Fruit fly (Drosophila melanogaster) whole organism, pupa: ENCODE data around the gene Syx13.

Experiments
- CG10348 ChIP-seq: fragments of 200-800 bp; sonication (Bioruptor generic); IDR thresholded peaks from 2 replicates; pipeline ENCODE4 v1.3.6; 2022; ENCODE audit warnings: missing biosample characterization, missing genetic modification characterization
- CG12605 ChIP-seq: fragments of 200-800 bp; sonication (Bioruptor generic); IDR thresholded peaks from 2 replicates; pipeline ENCODE4 v1.3.6; 2022; ENCODE audit warnings: missing biosample characterization, missing genetic modification characterization
- CG13204 ChIP-seq: fragments of 200-800 bp; sonication (Bioruptor generic); optimal IDR thresholded peaks from 2 replicates; lab custom pipeline; 2018; ENCODE audit warnings: missing biosample characterization, mild to moderate bottlenecking, missing genetic modification characterization, moderate library complexity
- CG14655 ChIP-seq: fragments of 200-800 bp; sonication (Bioruptor generic); optimal IDR thresholded peaks from 3 replicates; lab custom pipeline; 2017; ENCODE audit warnings: mild to moderate bottlenecking, missing biosample characterization, missing genetic modification reagents, missing genetic modification characterization
- CG15710 ChIP-seq: fragments of 200-800 bp; sonication (Bioruptor generic); optimal IDR thresholded peaks from 2 replicates; lab custom pipeline; 2018; ENCODE audit warnings: missing biosample characterization, mild to moderate bottlenecking, missing genetic modification characterization, moderate library complexity
- CG17806 ChIP-seq: fragments of 200-800 bp; sonication (Bioruptor generic); optimal IDR thresholded peaks from 2 replicates; lab custom pipeline; 2018; ENCODE audit warnings: missing biosample characterization, mild to moderate bottlenecking, missing genetic modification characterization, moderate library complexity
- CG32121 ChIP-seq: fragments of 200-800 bp; sonication (Bioruptor generic); IDR thresholded peaks from 2 replicates; pipeline ENCODE4 v1.3.6; 2022; ENCODE audit warnings: missing biosample characterization, missing genetic modification characterization
- CG34367 ChIP-seq: fragments of 200-800 bp; sonication (Bioruptor generic); optimal IDR thresholded peaks from 2 replicates; lab custom pipeline; 2018; ENCODE audit warnings: missing biosample characterization, mild to moderate bottlenecking, missing genetic modification characterization
- CG4496 ChIP-seq: fragments of 200-800 bp; sonication (Bioruptor generic); IDR thresholded peaks from 3 replicates; pipeline ENCODE4 v1.3.6; 2022; ENCODE audit warnings: missing biosample characterization, missing genetic modification characterization
- CG8159 ChIP-seq: fragments of 200-800 bp; sonication (Bioruptor generic); optimal IDR thresholded peaks from 3 replicates; lab custom pipeline; 2018; ENCODE audit warnings: missing biosample characterization, mild to moderate bottlenecking, missing genetic modification characterization, moderate library complexity
- CG8301 ChIP-seq: fragments of 200-800 bp; sonication (Bioruptor generic); optimal IDR thresholded peaks from 2 replicates; lab custom pipeline; 2018; ENCODE audit warnings: missing biosample characterization, mild to moderate bottlenecking, missing genetic modification characterization
- CG9948 ChIP-seq: fragments of 200-800 bp; sonication (Bioruptor generic); optimal IDR thresholded peaks from 2 replicates; lab custom pipeline; 2018; ENCODE audit warnings: missing biosample characterization, mild to moderate bottlenecking, missing genetic modification characterization, moderate library complexity
- D1 ChIP-seq: fragments of 200-800 bp; sonication (Bioruptor generic); optimal IDR thresholded peaks from 2 replicates; lab custom pipeline; 2018; ENCODE audit warnings: missing biosample characterization, mild to moderate bottlenecking, missing genetic modification characterization, moderate library complexity
- EcR ChIP-seq: fragments of 200-800 bp; sonication (Bioruptor generic); optimal IDR thresholded peaks from 3 replicates; lab custom pipeline; 2019; ENCODE audit warnings: missing biosample characterization, missing genetic modification characterization, mild to moderate bottlenecking, moderate library complexity, missing genetic modification reagents
- Ets98B ChIP-seq: fragments of 200-800 bp; sonication (Bioruptor generic); IDR thresholded peaks from 2 replicates; pipeline ENCODE4 v1.3.6; 2022; ENCODE audit warnings: missing biosample characterization, missing genetic modification characterization
- Pif1A ChIP-seq: fragments of 200-800 bp; sonication (Bioruptor generic); optimal IDR thresholded peaks from 3 replicates; lab custom pipeline; 2016; ENCODE audit warnings: missing biosample characterization, missing genetic modification characterization
- Pif1B ChIP-seq: fragments of 200-800 bp; sonication (Bioruptor generic); optimal IDR thresholded peaks from 3 replicates; lab custom pipeline; 2016; ENCODE audit warnings: missing biosample characterization, missing genetic modification characterization
- Snoo ChIP-seq: fragments of 200-800 bp; sonication (Bioruptor generic); optimal IDR thresholded peaks from 3 replicates; lab custom pipeline; 2017; ENCODE audit warnings: missing biosample characterization, mild to moderate bottlenecking, missing genetic modification characterization, inconsistent platforms
- fd96Ca ChIP-seq: fragments of 200-800 bp; sonication (Bioruptor generic); IDR thresholded peaks from 3 replicates; pipeline ENCODE4 v1.3.6; 2022; ENCODE audit warnings: missing biosample characterization, missing genetic modification characterization
- gl ChIP-seq: fragments of 200-800 bp; sonication (Bioruptor generic); optimal IDR thresholded peaks from 2 replicates; lab custom pipeline; 2018; ENCODE audit warnings: missing biosample characterization, mild to moderate bottlenecking, missing genetic modification characterization
- rn ChIP-seq: fragments of 200-800 bp; sonication (Bioruptor generic); IDR thresholded peaks from 2 replicates; pipeline ENCODE4 v1.3.6; 2022; ENCODE audit warnings: missing biosample characterization, missing genetic modification characterization

Gene Syx13

dm6 chr3L:13021727-13022126 lies 22.5 kb upstream of the Syx13 start:
- TF ChIP-seq CG17806 (tag; lab: Kevin White, UChicago) (peak; percentile 11), CG4496 (peak; percentile 56; the same call in 1 of the 3 replicates), CG32121 (GFP tag; lab: Robert Waterston, UW) (no peak), EcR (GFP tag; lab: Kevin White, UChicago) (peak; percentile 13), Pif1B (GFP tag; lab: Kevin White, UChicago) (no peak), Pif1A (GFP tag; lab: Kevin White, UChicago) (peak; percentile 7), D1 (tag; lab: Kevin White, UChicago) (no peak), rn (GFP tag; lab: Robert Waterston, UW) (no peak), Snoo (tag; lab: Kevin White, UChicago) (peak; percentile 58)

dm6 chr3L:13022160-13022853 lies 21.9 kb upstream of the Syx13 start, which contains the start of gene Adk2:
Gene Adk2 (minus strand): TSS chr3L:13022688.
- TF ChIP-seq Pif1B (GFP tag; lab: Kevin White, UChicago) (no peak), CG12605 (peak; percentile 37; the same call in 1 of the 2 replicates), EcR (GFP tag; lab: Kevin White, UChicago) (no peak), CG10348 (GFP tag; lab: Robert Waterston, UW) (no peak), CG8159 (tag; lab: Kevin White, UChicago) (no peak), CG15710 (tag; lab: Kevin White, UChicago) (no peak), D1 (tag; lab: Kevin White, UChicago) (no peak), rn (GFP tag; lab: Robert Waterston, UW) (no peak), CG4496 (0 out of 3 replicates have a peak, but pooled peaks have one; percentile 43), CG34367 (no peak), Ets98B (GFP tag; lab: Robert Waterston, UW) (peak; percentile 43), CG8301 (tag; lab: Kevin White, UChicago) (no peak), Snoo (tag; lab: Kevin White, UChicago) (peak; percentile 1), fd96Ca (peak; percentile 55; the same call in 2 of the 3 replicates), CG14655 (no peak), CG9948 (tag; lab: Kevin White, UChicago) (no peak), CG17806 (tag; lab: Kevin White, UChicago) (no peak), CG13204 (no peak), CG32121 (GFP tag; lab: Robert Waterston, UW) (peak; percentile 65; the same call in 1 of the 2 replicates), gl (tag; lab: Kevin White, UChicago) (no peak), Pif1A (GFP tag; lab: Kevin White, UChicago) (no peak)

dm6 chr3L:13022854-13023560 lies 21.2 kb upstream of the Syx13 start, which contains the start of gene RpS12:
Gene RpS12 (plus strand): TSS chr3L:13023352.
- TF ChIP-seq CG13204 (peak; percentile 18), EcR (GFP tag; lab: Kevin White, UChicago) (no peak), Pif1B (GFP tag; lab: Kevin White, UChicago) (peak; percentile 27), CG14655 (peak; percentile 45), CG10348 (GFP tag; lab: Robert Waterston, UW) (no peak), Pif1A (GFP tag; lab: Kevin White, UChicago) (peak; percentile 41), CG8301 (tag; lab: Kevin White, UChicago) (no peak), CG12605 (peak; percentile 73), Ets98B (GFP tag; lab: Robert Waterston, UW) (peak; percentile 16; the same call in 1 of the 2 replicates), D1 (tag; lab: Kevin White, UChicago) (no peak), CG34367 (peak; percentile 60), gl (tag; lab: Kevin White, UChicago) (peak; percentile 41), CG17806 (tag; lab: Kevin White, UChicago) (peak; percentile 35), Snoo (tag; lab: Kevin White, UChicago) (peak; percentile 79), rn (GFP tag; lab: Robert Waterston, UW) (peak; percentile 25; the same call in 1 of the 2 replicates), CG32121 (GFP tag; lab: Robert Waterston, UW) (peak; percentile 15), CG9948 (tag; lab: Kevin White, UChicago) (peak; percentile 27), CG15710 (tag; lab: Kevin White, UChicago) (peak; percentile 37), CG8159 (tag; lab: Kevin White, UChicago) (peak; percentile 22), CG4496 (peak; percentile 82), fd96Ca (no peak; the same call in 2 of the 3 replicates)

- TF ChIP-seq CG14655 = no peak
- no peak for TF ChIP-seq CG4496
- no peak for TF ChIP-seq CG12605
- no peak for TF ChIP-seq Snoo (tag; lab: Kevin White, UChicago)
- no peak for TF ChIP-seq rn (GFP tag; lab: Robert Waterston, UW)
- TF ChIP-seq Pif1B (GFP tag; lab: Kevin White, UChicago) = no peak
- TF ChIP-seq CG15710 (tag; lab: Kevin White, UChicago) = no peak
- TF ChIP-seq EcR (GFP tag; lab: Kevin White, UChicago) = no peak
- TF ChIP-seq gl (tag; lab: Kevin White, UChicago) = no peak
- no peak for TF ChIP-seq CG13204
- TF ChIP-seq CG9948 (tag; lab: Kevin White, UChicago) = no peak
- no peak for TF ChIP-seq CG17806 (tag; lab: Kevin White, UChicago)
- TF ChIP-seq CG32121 (GFP tag; lab: Robert Waterston, UW) = no peak
- no peak for TF ChIP-seq Ets98B (GFP tag; lab: Robert Waterston, UW)
Observed at dm6 chr3L:13026337-13026736, 17.9 kb upstream of the Syx13 start, which contains the start of gene Zmynd10. Gene Zmynd10 (minus strand): TSS chr3L:13026437.
